Worm (Caenorhabditis elegans) whole organism, late embryonic: ENCODE data around the gene smg-8.

ENCODE experiments used
- C08G9.2 ChIP-seq: sonication (generic microtip); optimal IDR thresholded peaks from 2 replicates; lab custom pipeline; 2016; ENCODE audit warnings: mild to moderate bottlenecking, missing genetic modification characterization, moderate library complexity, missing compliant biosample characterization
- C38D4.7 ChIP-seq: fragments of 200-800 bp; sonication (Bioruptor generic); optimal IDR thresholded peaks from 2 replicates; lab custom pipeline; 2018; ENCODE audit warnings: mild to moderate bottlenecking, missing genetic modification characterization, moderate library complexity, missing compliant biosample characterization
- F13H6.1 ChIP-seq: sonication (generic microtip); optimal IDR thresholded peaks from 2 replicates; lab custom pipeline; 2016; ENCODE audit warnings: missing genetic modification characterization, missing compliant biosample characterization
- K02D7.2 ChIP-seq: sonication (generic microtip); optimal IDR thresholded peaks from 2 replicates; lab custom pipeline; 2017; ENCODE audit warnings: mild to moderate bottlenecking, missing genetic modification characterization, missing compliant biosample characterization
- T23F11.4 ChIP-seq: fragments of 200-800 bp; sonication (Bioruptor generic); optimal IDR thresholded peaks from 2 replicates; lab custom pipeline; 2018; ENCODE audit warnings: mild to moderate bottlenecking, missing genetic modification characterization, missing compliant biosample characterization
- Y22D7AL.16 ChIP-seq: sonication (generic microtip); optimal IDR thresholded peaks from 2 replicates; lab custom pipeline; 2016; ENCODE audit warnings: missing genetic modification characterization, missing compliant biosample characterization
- ama-1 ChIP-seq: fragments of 150-350 bp; optimal IDR thresholded peaks from 2 replicates; lab custom pipeline; 2014
- ceh-14 ChIP-seq: sonication (generic microtip); optimal IDR thresholded peaks from 2 replicates; lab custom pipeline; 2016; ENCODE audit warnings: missing genotype, missing genetic modification characterization, missing compliant biosample characterization
- ceh-18 ChIP-seq: sonication (generic microtip); optimal IDR thresholded peaks from 2 replicates; lab custom pipeline; 2016; ENCODE audit warnings: missing genetic modification characterization, missing compliant biosample characterization
- ceh-19 ChIP-seq: fragments of 200-800 bp; sonication (Bioruptor generic); optimal IDR thresholded peaks from 2 replicates; lab custom pipeline; 2018; ENCODE audit warnings: mild to moderate bottlenecking, missing genetic modification characterization, missing compliant biosample characterization
- ceh-2 ChIP-seq: sonication (generic microtip); optimal IDR thresholded peaks from 2 replicates; lab custom pipeline; 2016; ENCODE audit warnings: missing genotype, missing genetic modification characterization, missing compliant biosample characterization
- ceh-22 ChIP-seq: sonication (generic microtip); optimal IDR thresholded peaks from 2 replicates; lab custom pipeline; 2017; ENCODE audit warnings: missing biosample characterization, missing genetic modification characterization
- ceh-24 ChIP-seq: sonication (generic microtip); optimal IDR thresholded peaks from 2 replicates; lab custom pipeline; 2016; ENCODE audit warnings: mild to moderate bottlenecking, missing genetic modification characterization, missing compliant biosample characterization
- ceh-30 ChIP-seq: fragments of 150-350 bp; optimal IDR thresholded peaks from 2 replicates; lab custom pipeline; 2014; ENCODE audit warnings: missing biosample characterization, missing genetic modification characterization
- ceh-31 ChIP-seq: sonication (generic microtip); optimal IDR thresholded peaks from 2 replicates; lab custom pipeline; 2016; ENCODE audit warnings: missing genetic modification characterization, missing compliant biosample characterization
- ceh-34 ChIP-seq: sonication (generic microtip); optimal IDR thresholded peaks from 2 replicates; lab custom pipeline; 2016; ENCODE audit warnings: mild to moderate bottlenecking, missing genetic modification characterization, missing compliant biosample characterization
- ceh-6 ChIP-seq: fragments of 200-800 bp; sonication (Bioruptor generic); optimal IDR thresholded peaks from 2 replicates; lab custom pipeline; 2018; ENCODE audit warnings: mild to moderate bottlenecking, missing genetic modification characterization, missing compliant biosample characterization
- ceh-9 ChIP-seq: sonication (generic microtip); optimal IDR thresholded peaks from 2 replicates; lab custom pipeline; 2016; ENCODE audit warnings: mild to moderate bottlenecking, missing genetic modification characterization, inconsistent platforms, missing compliant biosample characterization
- che-1 ChIP-seq: sonication (generic microtip); optimal IDR thresholded peaks from 2 replicates; lab custom pipeline; 2016; ENCODE audit warnings: mild to moderate bottlenecking, missing genetic modification characterization, missing compliant biosample characterization
- elt-2 ChIP-seq: sonication (generic microtip); optimal IDR thresholded peaks from 2 replicates; lab custom pipeline; 2016; ENCODE audit warnings: missing genetic modification reagents, missing genetic modification characterization, missing compliant biosample characterization
- eyg-1 ChIP-seq: sonication (generic microtip); optimal IDR thresholded peaks from 2 replicates; lab custom pipeline; 2016; ENCODE audit warnings: missing genotype, missing genetic modification characterization, missing compliant biosample characterization
- fax-1 ChIP-seq: sonication (generic microtip); optimal IDR thresholded peaks from 2 replicates; lab custom pipeline; 2016; ENCODE audit warnings: missing genotype, missing genetic modification characterization, missing compliant biosample characterization
- fkh-10 ChIP-seq: fragments of 150-350 bp; optimal IDR thresholded peaks from 2 replicates; lab custom pipeline; 2014; ENCODE audit warnings: missing biosample characterization, missing genetic modification reagents, missing genetic modification characterization
- fkh-6 ChIP-seq: sonication (generic microtip); optimal IDR thresholded peaks from 2 replicates; lab custom pipeline; 2016; ENCODE audit warnings: missing genetic modification characterization, missing compliant biosample characterization
- hlh-15 ChIP-seq: sonication (generic microtip); optimal IDR thresholded peaks from 2 replicates; lab custom pipeline; 2016; ENCODE audit warnings: missing genetic modification characterization, missing compliant biosample characterization
- hlh-30 ChIP-seq: sonication (generic microtip); optimal IDR thresholded peaks from 2 replicates; lab custom pipeline; 2017; ENCODE audit warnings: antibody characterized with exemption, missing genetic modification characterization, missing compliant biosample characterization; ENCODE audit not compliant: insufficient read depth
- hlh-6 ChIP-seq: sonication (generic microtip); optimal IDR thresholded peaks from 2 replicates; lab custom pipeline; 2016; ENCODE audit warnings: missing genotype, missing genetic modification characterization, missing compliant biosample characterization
- lim-6 ChIP-seq: sonication (generic microtip); optimal IDR thresholded peaks from 2 replicates; lab custom pipeline; 2016; ENCODE audit warnings: missing genetic modification characterization, missing compliant biosample characterization
- madf-2 ChIP-seq: sonication (generic microtip); optimal IDR thresholded peaks from 2 replicates; lab custom pipeline; 2017; ENCODE audit warnings: missing genetic modification characterization, missing compliant biosample characterization
- nfya-1 ChIP-seq: sonication (generic microtip); optimal IDR thresholded peaks from 2 replicates; lab custom pipeline; 2017; ENCODE audit warnings: missing genetic modification characterization, mild to moderate bottlenecking, missing compliant biosample characterization, antibody characterized with exemption, moderate library complexity
- nhr-232 ChIP-seq: sonication (generic microtip); optimal IDR thresholded peaks from 2 replicates; lab custom pipeline; 2016; ENCODE audit warnings: missing genetic modification characterization, missing compliant biosample characterization
- npax-4 ChIP-seq: sonication (generic microtip); optimal IDR thresholded peaks from 2 replicates; lab custom pipeline; 2016; ENCODE audit warnings: missing genetic modification characterization, missing compliant biosample characterization
- pag-3 ChIP-seq: sonication (generic microtip); optimal IDR thresholded peaks from 2 replicates; lab custom pipeline; 2016; ENCODE audit warnings: missing compliant biosample characterization, missing genetic modification characterization, borderline replicate concordance
- pax-1 ChIP-seq: fragments of 150-350 bp; optimal IDR thresholded peaks from 2 replicates; lab custom pipeline; 2014; ENCODE audit warnings: missing biosample characterization, missing genetic modification characterization
- pha-4 ChIP-seq: fragments of 150-350 bp; optimal IDR thresholded peaks from 2 replicates; lab custom pipeline; 2018; ENCODE audit warnings: missing biosample characterization, missing genetic modification reagents, missing genetic modification characterization
- pqm-1 ChIP-seq: sonication (generic microtip); optimal IDR thresholded peaks from 2 replicates; lab custom pipeline; 2016; ENCODE audit warnings: missing genetic modification characterization, missing compliant biosample characterization
- pros-1 ChIP-seq: fragments of 150-350 bp; optimal IDR thresholded peaks from 2 replicates; lab custom pipeline; 2014; ENCODE audit warnings: missing biosample characterization, missing genetic modification reagents, missing genetic modification characterization
- ref-2 ChIP-seq: sonication (generic microtip); optimal IDR thresholded peaks from 2 replicates; lab custom pipeline; 2016; ENCODE audit warnings: missing genetic modification characterization, missing compliant biosample characterization
- rnt-1 ChIP-seq: sonication (generic microtip); optimal IDR thresholded peaks from 2 replicates; lab custom pipeline; 2016; ENCODE audit warnings: missing genetic modification characterization, missing compliant biosample characterization
- sdc-2 ChIP-seq: sonication (generic microtip); optimal IDR thresholded peaks from 2 replicates; lab custom pipeline; 2016; ENCODE audit warnings: missing genotype, missing genetic modification characterization, missing compliant biosample characterization
- sox-2 ChIP-seq: fragments of 200-800 bp; sonication (Bioruptor generic); IDR thresholded peaks from 2 replicates; pipeline ENCODE4 v1.3.6; 2022; ENCODE audit warnings: missing genetic modification reagents, missing genetic modification characterization, missing compliant biosample characterization
- sox-4 ChIP-seq: sonication (generic microtip); optimal IDR thresholded peaks from 2 replicates; lab custom pipeline; 2017; ENCODE audit warnings: mild to moderate bottlenecking, missing genetic modification characterization, inconsistent platforms, missing compliant biosample characterization
- syd-9 ChIP-seq: sonication (generic microtip); optimal IDR thresholded peaks from 2 replicates; lab custom pipeline; 2016; ENCODE audit warnings: mild to moderate bottlenecking, missing genetic modification characterization, moderate library complexity, missing compliant biosample characterization
- tbx-2 ChIP-seq: sonication (generic microtip); optimal IDR thresholded peaks from 2 replicates; lab custom pipeline; 2016; ENCODE audit warnings: missing genetic modification characterization, missing compliant biosample characterization
- tbx-7 ChIP-seq: sonication (generic microtip); optimal IDR thresholded peaks from 2 replicates; lab custom pipeline; 2016; ENCODE audit warnings: missing genotype, missing genetic modification characterization, missing compliant biosample characterization
- unc-42 ChIP-seq: sonication (generic microtip); optimal IDR thresholded peaks from 2 replicates; lab custom pipeline; 2016; ENCODE audit warnings: missing genotype, missing genetic modification characterization, missing compliant biosample characterization
- unc-55 ChIP-seq: sonication (generic microtip); optimal IDR thresholded peaks from 2 replicates; lab custom pipeline; 2017; ENCODE audit warnings: missing biosample characterization, missing genetic modification reagents, missing genetic modification characterization
- unc-86 ChIP-seq: sonication (generic microtip); optimal IDR thresholded peaks from 2 replicates; lab custom pipeline; 2016; ENCODE audit warnings: missing genetic modification characterization, missing compliant biosample characterization
- zip-5 ChIP-seq: sonication (generic microtip); optimal IDR thresholded peaks from 2 replicates; lab custom pipeline; 2016; ENCODE audit warnings: missing genetic modification characterization, missing compliant biosample characterization

The smg-8 gene

ce11 chrII:14404266-14404665, 36.9 kb upstream of the smg-8 start:
- TF ChIP-seq ceh-9 (tag; lab: Kevin White, UChicago) (no peak), pha-4 (tag; lab: Kevin White, UChicago) (no peak), pax-1 (peak; percentile 13), fax-1 (tag; lab: Kevin White, UChicago) (no peak), hlh-30 (tag; lab: Kevin White, UChicago) (peak; percentile 44), zip-5 (no peak), ama-1 (lab: Kevin White, UChicago) (peak; percentile 29), T23F11.4 (GFP tag; lab: Kevin White, UChicago) (no peak), K02D7.2 (tag; lab: Kevin White, UChicago) (no peak)

- TF ChIP-seq ceh-2 (tag; lab: Kevin White, UChicago), result peak; percentile 76
- no peak for TF ChIP-seq fkh-6 (tag; lab: Kevin White, UChicago)
- TF ChIP-seq unc-86 (tag; lab: Kevin White, UChicago), result no peak
- peak; percentile 97 for TF ChIP-seq hlh-30 (tag; lab: Kevin White, UChicago)
- TF ChIP-seq ama-1 (lab: Kevin White, UChicago), result peak; percentile 21
- peak; percentile 8 for TF ChIP-seq tbx-7 (tag; lab: Kevin White, UChicago)
- TF ChIP-seq sdc-2, result peak; percentile 74
- TF ChIP-seq rnt-1, result peak; percentile 91
- TF ChIP-seq elt-2, result no peak
- TF ChIP-seq ceh-24 (tag; lab: Kevin White, UChicago), result no peak
- peak; percentile 74 for TF ChIP-seq F13H6.1 (tag; lab: Kevin White, UChicago)
- TF ChIP-seq tbx-2 (tag; lab: Kevin White, UChicago), result peak; percentile 86
- TF ChIP-seq lim-6, result no peak
- TF ChIP-seq npax-4 (tag; lab: Kevin White, UChicago), result no peak
- peak; percentile 84 for TF ChIP-seq pros-1
- no peak for TF ChIP-seq K02D7.2 (tag; lab: Kevin White, UChicago)
- peak; percentile 77 for TF ChIP-seq ceh-22 (tag; lab: Kevin White, UChicago)
- no peak for TF ChIP-seq ceh-9 (tag; lab: Kevin White, UChicago)
- peak; percentile 45 for TF ChIP-seq C08G9.2 (tag; lab: Kevin White, UChicago)
- no peak for TF ChIP-seq pha-4 (tag; lab: Kevin White, UChicago)
- no peak for TF ChIP-seq madf-2
- peak; percentile 93 for TF ChIP-seq ref-2
- no peak for TF ChIP-seq C38D4.7 (GFP tag; lab: Kevin White, UChicago)
- TF ChIP-seq ceh-19 (GFP tag; lab: Kevin White, UChicago), result peak; percentile 38
- TF ChIP-seq sox-4, result no peak
- TF ChIP-seq hlh-6 (tag; lab: Kevin White, UChicago), result no peak
- TF ChIP-seq ceh-30 (tag; lab: Kevin White, UChicago), result no peak
- no peak for TF ChIP-seq zip-5
- peak; percentile 90 for TF ChIP-seq nfya-1 (tag; lab: Kevin White, UChicago)
- no peak for TF ChIP-seq pqm-1 (tag; lab: Kevin White, UChicago)
- TF ChIP-seq ceh-6 (GFP tag; lab: Kevin White, UChicago), result no peak
- TF ChIP-seq pax-1, result peak; percentile 18
- no peak for TF ChIP-seq pag-3
- TF ChIP-seq ceh-18 (tag; lab: Kevin White, UChicago), result peak; percentile 43
- TF ChIP-seq fax-1 (tag; lab: Kevin White, UChicago), result no peak
- peak; percentile 74 for TF ChIP-seq ceh-14 (tag; lab: Kevin White, UChicago)
- TF ChIP-seq ceh-31, result peak; percentile 96
- no peak for TF ChIP-seq che-1
- TF ChIP-seq Y22D7AL.16, result peak; percentile 21
- TF ChIP-seq ceh-34, result peak; percentile 95
- TF ChIP-seq unc-42 (tag; lab: Kevin White, UChicago), result peak; percentile 53
- TF ChIP-seq sox-2 (GFP tag; lab: Robert Waterston, UW), result peak; percentile 85
- no peak for TF ChIP-seq syd-9 (tag; lab: Kevin White, UChicago)
- peak; percentile 95 for TF ChIP-seq unc-55 (GFP tag; lab: Kevin White, UChicago)
- peak; percentile 14 for TF ChIP-seq nhr-232 (tag; lab: Kevin White, UChicago)
- no peak for TF ChIP-seq hlh-15 (tag; lab: Kevin White, UChicago)
- TF ChIP-seq eyg-1 (tag; lab: Kevin White, UChicago), result peak; percentile 12
- TF ChIP-seq fkh-10 (GFP tag; lab: Kevin White, UChicago), result no peak
Observed at ce11 chrII:14404741-14405488, 36.3 kb upstream of the smg-8 start.
